Worm (Caenorhabditis elegans): ENCODE measurements around the gene srh-178.

srh-178 gene

ce11 chrV:18476090-18476489 lies 4.0 kb downstream of the srh-178 start, which contains the start of gene srh-179:
srh-179 (plus strand) TSS chrV:18476390.
- TF ChIP-seq unc-39 (tag; optimal IDR thresholded peaks at IDR 0.05) (no peak), ceh-83 (GFP tag; optimal IDR thresholded peaks at IDR 0.05) (no peak), mep-1 (tag; optimal IDR thresholded peaks at IDR 0.05) (no peak), nhr-237 (tag; optimal IDR thresholded peaks at IDR 0.05) (no peak), unc-120 (tag; optimal IDR thresholded peaks at IDR 0.05; ENCODE audit: poor library complexity, severe bottlenecking) (no peak)

DNA sequence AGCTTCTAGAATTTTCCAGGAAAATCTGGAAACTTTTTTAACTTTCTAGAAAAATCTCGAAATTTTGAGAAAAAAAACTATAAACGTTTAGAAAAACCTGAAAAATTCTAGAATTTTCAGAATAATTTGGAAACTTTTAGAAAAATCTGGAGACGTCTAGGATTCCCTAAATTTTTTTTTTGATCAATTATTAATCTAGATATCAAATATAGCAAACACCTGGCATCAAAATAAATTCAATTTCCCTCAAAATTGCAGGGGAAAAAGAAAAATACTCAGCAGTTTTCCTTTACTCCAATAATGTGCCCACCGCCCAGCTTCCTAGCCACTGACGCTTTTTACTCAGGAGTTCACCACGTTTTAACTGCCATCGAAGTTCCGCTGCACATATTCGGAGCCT lies 5.9 kb downstream of the srh-178 start, which contains the start of gene srh-181:
Gene srh-181 (plus strand): TSS at position 301 of the 400 bp plus-strand sequence.
- no peak for TF ChIP-seq lsy-2 (tag; optimal IDR thresholded peaks at IDR 0.05)
- TF ChIP-seq nhr-237 (tag; optimal IDR thresholded peaks at IDR 0.05): no peak
- TF ChIP-seq sptf-1 (tag; optimal IDR thresholded peaks at IDR 0.05): no peak
- no peak for TF ChIP-seq ces-1 (GFP tag; optimal IDR thresholded peaks at IDR 0.05)
- TF ChIP-seq nhr-12 (tag; optimal IDR thresholded peaks at IDR 0.05): no peak
- no peak for TF ChIP-seq unc-39 (tag; optimal IDR thresholded peaks at IDR 0.05)
- no peak for TF ChIP-seq ceh-83 (GFP tag; optimal IDR thresholded peaks at IDR 0.05)
- no peak for TF ChIP-seq nhr-76 (tag; optimal IDR thresholded peaks at IDR 0.05)
- no peak for TF ChIP-seq bed-3 (GFP tag; optimal IDR thresholded peaks at IDR 0.05)
- no peak for TF ChIP-seq ztf-11 (tag; optimal IDR thresholded peaks at IDR 0.05)
- no peak for TF ChIP-seq ceh-39 (tag; optimal IDR thresholded peaks at IDR 0.05)
- no peak for TF ChIP-seq zip-8 (tag; optimal IDR thresholded peaks at IDR 0.05)
- TF ChIP-seq drap-1 (GFP tag; optimal IDR thresholded peaks at IDR 0.05): no peak
- no peak for TF ChIP-seq elt-3 (tag; optimal IDR thresholded peaks at IDR 0.05)

DNA sequence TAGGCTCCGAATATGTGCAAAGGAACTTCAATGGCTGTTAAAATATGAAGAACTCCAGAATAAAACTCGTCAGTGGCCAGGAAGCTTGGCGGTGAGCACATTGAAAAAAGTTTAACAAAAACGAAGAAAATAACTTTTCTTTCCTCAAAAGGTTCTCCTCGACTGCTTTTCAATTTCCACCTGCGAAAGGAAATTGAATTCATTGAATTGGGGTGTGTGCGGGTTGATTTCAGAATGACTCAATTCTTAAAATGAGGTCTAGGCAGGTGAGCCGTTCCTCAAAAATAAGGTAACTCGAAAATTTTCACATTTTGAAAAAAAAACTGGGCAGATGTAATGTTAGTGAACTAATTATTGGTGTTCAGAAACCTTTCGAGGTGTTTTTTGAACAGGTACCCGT lies 6.7 kb downstream of the srh-178 start, which contains the start of gene srh-182:
Gene srh-182 (minus strand): TSS at position 101 of the 400 bp plus-strand sequence.
- no peak for TF ChIP-seq lin-32 (GFP tag; optimal IDR thresholded peaks at IDR 0.05)
- TF ChIP-seq lin-13 (tag; optimal IDR thresholded peaks at IDR 0.05): no peak
- no peak for TF ChIP-seq pha-4 (tag; optimal IDR thresholded peaks at IDR 0.05)
- TF ChIP-seq elt-1 (tag; optimal IDR thresholded peaks at IDR 0.05; ENCODE audit: borderline replicate concordance, insufficient read depth): no peak
- no peak for TF ChIP-seq mep-1 (tag; optimal IDR thresholded peaks at IDR 0.05)
- no peak for TF ChIP-seq cnd-1 (tag; optimal IDR thresholded peaks at IDR 0.05)
- no peak for TF ChIP-seq unc-39 (tag; optimal IDR thresholded peaks at IDR 0.05)
- no peak for TF ChIP-seq ceh-83 (GFP tag; optimal IDR thresholded peaks at IDR 0.05)
- no peak for TF ChIP-seq sptf-1 (tag; optimal IDR thresholded peaks at IDR 0.05)
- TF ChIP-seq mls-2 (tag; optimal IDR thresholded peaks at IDR 0.05): no peak
- no peak for TF ChIP-seq flh-1 (GFP tag; optimal IDR thresholded peaks at IDR 0.05)
- no peak for TF ChIP-seq bed-3 (GFP tag; optimal IDR thresholded peaks at IDR 0.05)
- TF ChIP-seq ham-2 (GFP tag; optimal IDR thresholded peaks at IDR 0.05): no peak
- no peak for TF ChIP-seq drap-1 (GFP tag; optimal IDR thresholded peaks at IDR 0.05)
- no peak for TF ChIP-seq hlh-1 (tag; optimal IDR thresholded peaks at IDR 0.05)
- no peak for TF ChIP-seq elt-3 (tag; optimal IDR thresholded peaks at IDR 0.05)
- no peak for TF ChIP-seq snpc-4 (tag; optimal IDR thresholded peaks at IDR 0.05)
- no peak for TF ChIP-seq tbx-8 (GFP tag; optimal IDR thresholded peaks at IDR 0.05)
- TF ChIP-seq ceh-39 (tag; optimal IDR thresholded peaks at IDR 0.05): no peak

DNA sequence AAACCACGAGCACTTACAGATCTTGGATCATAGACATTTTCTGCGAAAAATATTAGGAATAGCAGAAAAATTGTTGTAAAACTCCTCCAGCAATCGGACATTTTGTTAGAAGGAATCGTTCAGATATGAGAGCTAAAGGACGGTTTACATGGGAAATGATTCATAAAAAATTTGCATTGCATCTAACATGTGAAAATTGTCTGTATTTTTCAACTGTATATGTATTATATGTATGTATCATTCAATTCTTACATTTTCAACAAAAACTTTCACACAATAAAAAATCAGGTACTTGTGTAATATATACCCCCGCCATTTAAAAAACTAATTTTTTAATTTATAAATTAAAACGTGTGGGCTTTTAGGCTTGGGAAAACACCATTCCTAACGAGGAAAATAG lies 12.0 kb downstream of the srh-178 start, which contains the start of gene ZK228.13:
Gene ZK228.13 (minus strand): TSS at position 101 of the 400 bp plus-strand sequence.
- TF ChIP-seq blmp-1 (tag; optimal IDR thresholded peaks at IDR 0.05) (no peak), pha-4 (tag; optimal IDR thresholded peaks at IDR 0.05) (no peak), nhr-28 (tag; optimal IDR thresholded peaks at IDR 0.05) (no peak), unc-62 (GFP tag; optimal IDR thresholded peaks at IDR 0.05) (no peak), hlh-1 (tag; optimal IDR thresholded peaks at IDR 0.05) (no peak), lin-32 (GFP tag; optimal IDR thresholded peaks at IDR 0.05) (no peak), elt-1 (tag; optimal IDR thresholded peaks at IDR 0.05; ENCODE audit: borderline replicate concordance, insufficient read depth) (no peak), ceh-83 (GFP tag; optimal IDR thresholded peaks at IDR 0.05) (no peak), M03D4.4 (tag; optimal IDR thresholded peaks at IDR 0.05) (no peak), lsy-2 (tag; optimal IDR thresholded peaks at IDR 0.05) (no peak), mls-2 (tag; optimal IDR thresholded peaks at IDR 0.05) (no peak), ham-2 (GFP tag; optimal IDR thresholded peaks at IDR 0.05) (no peak), bed-3 (GFP tag; optimal IDR thresholded peaks at IDR 0.05) (no peak), cnd-1 (tag; optimal IDR thresholded peaks at IDR 0.05) (no peak)

ce11 chrV:18462365-18462837 lies 17.7 kb downstream of the srh-178 start, which contains the start of gene ZK228.4:
ZK228.4 (plus strand) TSS chrV:18462787.
- TF ChIP-seq blmp-1 (tag; optimal IDR thresholded peaks at IDR 0.05) (no peak), mep-1 (tag; optimal IDR thresholded peaks at IDR 0.05) (no peak), elt-1 (tag; optimal IDR thresholded peaks at IDR 0.05; ENCODE audit: borderline replicate concordance, insufficient read depth) (no peak), bed-3 (GFP tag; optimal IDR thresholded peaks at IDR 0.05) (no peak), mls-2 (tag; optimal IDR thresholded peaks at IDR 0.05) (no peak)
